Worm (Caenorhabditis elegans) whole organism, mixed stage, embryonic: ENCODE data around the gene nhr-34.

ENCODE experiments used
- M03D4.4 ChIP-seq: sonication (generic microtip); optimal IDR thresholded peaks from 2 replicates; lab custom pipeline; 2017; ENCODE audit warnings: mild to moderate bottlenecking, missing genetic modification characterization, missing compliant biosample characterization
- bed-3 ChIP-seq: fragments of 200-800 bp; sonication (Bioruptor generic); optimal IDR thresholded peaks from 3 replicates; lab custom pipeline; 2018; ENCODE audit warnings: mild to moderate bottlenecking, missing genetic modification characterization, moderate library complexity, missing compliant biosample characterization
- blmp-1 ChIP-seq: fragments of 150-350 bp; optimal IDR thresholded peaks from 2 replicates; lab custom pipeline; 2014; ENCODE audit warnings: missing biosample characterization, missing genetic modification characterization
- ceh-39 ChIP-seq: fragments of 150-350 bp; optimal IDR thresholded peaks from 2 replicates; lab custom pipeline; 2014; ENCODE audit warnings: missing biosample characterization, missing genetic modification characterization
- ceh-43 ChIP-seq: fragments of 200-800 bp; sonication (Bioruptor generic); optimal IDR thresholded peaks from 2 replicates; lab custom pipeline; 2018; ENCODE audit warnings: mild to moderate bottlenecking, missing genetic modification characterization, moderate library complexity, missing compliant biosample characterization
- ceh-83 ChIP-seq: fragments of 200-800 bp; sonication (Bioruptor generic); optimal IDR thresholded peaks from 2 replicates; lab custom pipeline; 2018; ENCODE audit warnings: mild to moderate bottlenecking, missing genetic modification characterization, missing compliant biosample characterization
- ces-1 ChIP-seq: fragments of 150-350 bp; optimal IDR thresholded peaks from 2 replicates; lab custom pipeline; 2014; ENCODE audit warnings: missing biosample characterization, missing genetic modification reagents, missing genetic modification characterization
- elt-1 ChIP-seq: sonication (generic microtip); optimal IDR thresholded peaks from 2 replicates; lab custom pipeline; 2017; ENCODE audit warnings: missing genetic modification characterization, mild to moderate bottlenecking, missing compliant biosample characterization, antibody characterized with exemption, moderate library complexity, borderline replicate concordance; ENCODE audit not compliant: insufficient read depth
- elt-3 ChIP-seq: fragments of 150-350 bp; optimal IDR thresholded peaks from 2 replicates; lab custom pipeline; 2014; ENCODE audit warnings: missing biosample characterization, missing genetic modification characterization
- flh-1 ChIP-seq: fragments of 200-800 bp; sonication (Bioruptor generic); optimal IDR thresholded peaks from 2 replicates; lab custom pipeline; 2018; ENCODE audit warnings: mild to moderate bottlenecking, missing genetic modification characterization, moderate library complexity, missing compliant biosample characterization
- ham-2 ChIP-seq: fragments of 200-800 bp; sonication (Bioruptor generic); optimal IDR thresholded peaks from 2 replicates; lab custom pipeline; 2018; ENCODE audit warnings: mild to moderate bottlenecking, missing genetic modification characterization, missing compliant biosample characterization
- hlh-1 ChIP-seq: fragments of 150-350 bp; optimal IDR thresholded peaks from 2 replicates; lab custom pipeline; 2014; ENCODE audit warnings: missing biosample characterization, missing genetic modification reagents, missing genetic modification characterization
- lin-13 ChIP-seq: fragments of 150-350 bp; optimal IDR thresholded peaks from 2 replicates; lab custom pipeline; 2014; ENCODE audit warnings: missing biosample characterization, missing genetic modification characterization
- lin-32 ChIP-seq: fragments of 200-800 bp; sonication (Bioruptor generic); optimal IDR thresholded peaks from 2 replicates; lab custom pipeline; 2018; ENCODE audit warnings: mild to moderate bottlenecking, missing genetic modification characterization, missing compliant biosample characterization
- mab-5 ChIP-seq: fragments of 150-350 bp; optimal IDR thresholded peaks from 2 replicates; lab custom pipeline; 2014; ENCODE audit warnings: missing biosample characterization, missing genetic modification characterization
- mep-1 ChIP-seq: fragments of 150-350 bp; optimal IDR thresholded peaks from 2 replicates; lab custom pipeline; 2017; ENCODE audit warnings: missing biosample characterization, missing genetic modification reagents, missing genetic modification characterization, inconsistent platforms
- nhr-12 ChIP-seq: fragments of 150-350 bp; optimal IDR thresholded peaks from 2 replicates; lab custom pipeline; 2014; ENCODE audit warnings: missing biosample characterization, missing genetic modification characterization
- nhr-2 ChIP-seq: fragments of 150-350 bp; optimal IDR thresholded peaks from 2 replicates; lab custom pipeline; 2014; ENCODE audit warnings: missing biosample characterization, missing genetic modification characterization
- nhr-237 ChIP-seq: fragments of 150-350 bp; optimal IDR thresholded peaks from 2 replicates; lab custom pipeline; 2014; ENCODE audit warnings: missing biosample characterization, missing genetic modification characterization
- nhr-28 ChIP-seq: fragments of 150-350 bp; optimal IDR thresholded peaks from 2 replicates; lab custom pipeline; 2014; ENCODE audit warnings: missing biosample characterization, missing genetic modification characterization
- nhr-76 ChIP-seq: sonication (generic microtip); optimal IDR thresholded peaks from 2 replicates; lab custom pipeline; 2017; ENCODE audit warnings: missing biosample characterization, missing genetic modification characterization
- pha-4 ChIP-seq: fragments of 150-350 bp; optimal IDR thresholded peaks from 2 replicates; lab custom pipeline; 2018; ENCODE audit warnings: missing biosample characterization, missing genetic modification reagents, missing genetic modification characterization
- sem-2 ChIP-seq: fragments of 200-800 bp; sonication (Bioruptor generic); optimal IDR thresholded peaks from 2 replicates; lab custom pipeline; 2018; ENCODE audit warnings: mild to moderate bottlenecking, missing genetic modification characterization, missing compliant biosample characterization
- snpc-4 ChIP-seq: fragments of 150-350 bp; optimal IDR thresholded peaks from 2 replicates; lab custom pipeline; 2014; ENCODE audit warnings: missing biosample characterization, missing genetic modification characterization
- sptf-1 ChIP-seq: sonication (generic microtip); optimal IDR thresholded peaks from 2 replicates; lab custom pipeline; 2017; ENCODE audit warnings: mild to moderate bottlenecking, missing genetic modification characterization, moderate library complexity, missing compliant biosample characterization
- tbx-8 ChIP-seq: fragments of 200-800 bp; sonication (Bioruptor generic); optimal IDR thresholded peaks from 2 replicates; lab custom pipeline; 2018; ENCODE audit warnings: mild to moderate bottlenecking, missing genetic modification characterization, moderate library complexity, missing compliant biosample characterization
- unc-120 ChIP-seq: sonication (generic microtip); optimal IDR thresholded peaks from 2 replicates; lab custom pipeline; 2017; ENCODE audit warnings: missing genetic modification characterization, missing compliant biosample characterization; ENCODE audit not compliant: poor library complexity, severe bottlenecking
- unc-39 ChIP-seq: fragments of 150-350 bp; optimal IDR thresholded peaks from 2 replicates; lab custom pipeline; 2014; ENCODE audit warnings: missing biosample characterization, missing genetic modification characterization
- unc-62 ChIP-seq: fragments of 150-350 bp; optimal IDR thresholded peaks from 2 replicates; lab custom pipeline; 2014; ENCODE audit warnings: missing biosample characterization, missing genetic modification reagents, missing genetic modification characterization
- zip-8 ChIP-seq: fragments of 150-350 bp; optimal IDR thresholded peaks from 2 replicates; lab custom pipeline; 2014; ENCODE audit warnings: missing biosample characterization, missing genetic modification characterization
- ztf-11 ChIP-seq: fragments of 150-350 bp; optimal IDR thresholded peaks from 2 replicates; lab custom pipeline; 2014; ENCODE audit warnings: missing biosample characterization, missing genetic modification characterization

nhr-34 gene

ce11 chrIV:9673683-9674336 is 1.7 kb downstream of the nhr-34 start:
- TF ChIP-seq nhr-28 (no peak), ces-1 (GFP tag; lab: Kevin White, UChicago) (no peak), sem-2 (no peak), elt-3 (tag; lab: Kevin White, UChicago) (no peak), ceh-43 (GFP tag; lab: Kevin White, UChicago) (no peak), unc-62 (GFP tag; lab: Kevin White, UChicago) (no peak)

ce11 chrIV:9673206-9673605 is 2.3 kb downstream of the nhr-34 start:
- no peak for TF ChIP-seq unc-120 (tag; lab: Kevin White, UChicago)
- no peak for TF ChIP-seq unc-62 (GFP tag; lab: Kevin White, UChicago)
- TF ChIP-seq lin-13, result no peak
- TF ChIP-seq bed-3 (GFP tag; lab: Kevin White, UChicago), result no peak
- no peak for TF ChIP-seq ceh-43 (GFP tag; lab: Kevin White, UChicago)
- no peak for TF ChIP-seq snpc-4 (tag; lab: Kevin White, UChicago)
- TF ChIP-seq sem-2, result no peak
- no peak for TF ChIP-seq ztf-11 (tag; lab: Kevin White, UChicago)
- no peak for TF ChIP-seq elt-3 (tag; lab: Kevin White, UChicago)
- TF ChIP-seq hlh-1 (tag; lab: Kevin White, UChicago), result no peak
- no peak for TF ChIP-seq nhr-237
- no peak for TF ChIP-seq flh-1 (GFP tag; lab: Kevin White, UChicago)
- TF ChIP-seq ceh-39 (tag; lab: Kevin White, UChicago), result no peak
- no peak for TF ChIP-seq sptf-1 (tag; lab: Kevin White, UChicago)
- no peak for TF ChIP-seq ceh-83
- TF ChIP-seq tbx-8 (GFP tag; lab: Kevin White, UChicago), result no peak

ce11 chrIV:9672434-9672833 is 3.0 kb downstream of the nhr-34 start:
- no peak for TF ChIP-seq sem-2
- TF ChIP-seq nhr-2 (tag; lab: Kevin White, UChicago), result no peak
- no peak for TF ChIP-seq blmp-1 (tag; lab: Kevin White, UChicago)
- no peak for TF ChIP-seq unc-120 (tag; lab: Kevin White, UChicago)
- TF ChIP-seq sptf-1 (tag; lab: Kevin White, UChicago), result no peak
- no peak for TF ChIP-seq M03D4.4 (tag; lab: Kevin White, UChicago)
- TF ChIP-seq mep-1, result no peak
- no peak for TF ChIP-seq ceh-43 (GFP tag; lab: Kevin White, UChicago)
- no peak for TF ChIP-seq bed-3 (GFP tag; lab: Kevin White, UChicago)
- no peak for TF ChIP-seq tbx-8 (GFP tag; lab: Kevin White, UChicago)
- no peak for TF ChIP-seq lin-32 (GFP tag; lab: Kevin White, UChicago)
- no peak for TF ChIP-seq pha-4 (tag; lab: Kevin White, UChicago)
- no peak for TF ChIP-seq unc-39 (tag; lab: Kevin White, UChicago)
- TF ChIP-seq snpc-4 (tag; lab: Kevin White, UChicago), result no peak
- no peak for TF ChIP-seq zip-8 (tag; lab: Kevin White, UChicago)
- no peak for TF ChIP-seq unc-62 (GFP tag; lab: Kevin White, UChicago)
- TF ChIP-seq nhr-76, result no peak

ce11 chrIV:9671001-9671652 is 4.3 kb downstream of the nhr-34 start:
- TF ChIP-seq elt-1 (tag; lab: Kevin White, UChicago) (no peak), hlh-1 (tag; lab: Kevin White, UChicago) (peak; percentile 7), elt-3 (tag; lab: Kevin White, UChicago) (no peak), nhr-2 (tag; lab: Kevin White, UChicago) (no peak), nhr-12 (no peak), ham-2 (GFP tag; lab: Kevin White, UChicago) (no peak)

- no peak for TF ChIP-seq ceh-39 (tag; lab: Kevin White, UChicago)
- TF ChIP-seq sptf-1 (tag; lab: Kevin White, UChicago), result no peak
- no peak for TF ChIP-seq mab-5
- TF ChIP-seq sem-2, result no peak
- no peak for TF ChIP-seq ztf-11 (tag; lab: Kevin White, UChicago)
- TF ChIP-seq lin-13, result no peak
- no peak for TF ChIP-seq ceh-83
- no peak for TF ChIP-seq unc-120 (tag; lab: Kevin White, UChicago)
These were observed 5.5 kb downstream of the nhr-34 start for ce11 chrIV:9669969-9670368.
